Worm (Caenorhabditis elegans) whole organism, mixed stage, embryonic: Measurements from ENCODE around the gene C42D4.18.

Source experiments
- M03D4.4 ChIP-seq: sonication (generic microtip); optimal IDR thresholded peaks from 2 replicates; lab custom pipeline; 2017; ENCODE audit warnings: mild to moderate bottlenecking, missing genetic modification characterization, missing compliant biosample characterization
- bed-3 ChIP-seq: fragments of 200-800 bp; sonication (Bioruptor generic); optimal IDR thresholded peaks from 3 replicates; lab custom pipeline; 2018; ENCODE audit warnings: mild to moderate bottlenecking, missing genetic modification characterization, moderate library complexity, missing compliant biosample characterization
- blmp-1 ChIP-seq: fragments of 150-350 bp; optimal IDR thresholded peaks from 2 replicates; lab custom pipeline; 2014; ENCODE audit warnings: missing biosample characterization, missing genetic modification characterization
- ceh-39 ChIP-seq: fragments of 150-350 bp; optimal IDR thresholded peaks from 2 replicates; lab custom pipeline; 2014; ENCODE audit warnings: missing biosample characterization, missing genetic modification characterization
- ceh-43 ChIP-seq: fragments of 200-800 bp; sonication (Bioruptor generic); optimal IDR thresholded peaks from 2 replicates; lab custom pipeline; 2018; ENCODE audit warnings: mild to moderate bottlenecking, missing genetic modification characterization, moderate library complexity, missing compliant biosample characterization
- ceh-83 ChIP-seq: fragments of 200-800 bp; sonication (Bioruptor generic); optimal IDR thresholded peaks from 2 replicates; lab custom pipeline; 2018; ENCODE audit warnings: mild to moderate bottlenecking, missing genetic modification characterization, missing compliant biosample characterization
- ces-1 ChIP-seq: fragments of 150-350 bp; optimal IDR thresholded peaks from 2 replicates; lab custom pipeline; 2014; ENCODE audit warnings: missing biosample characterization, missing genetic modification reagents, missing genetic modification characterization
- cnd-1 ChIP-seq: fragments of 200-800 bp; sonication (Bioruptor generic); optimal IDR thresholded peaks from 2 replicates; lab custom pipeline; 2018; ENCODE audit warnings: mild to moderate bottlenecking, missing genetic modification characterization, missing compliant biosample characterization
- drap-1 ChIP-seq: fragments of 200-800 bp; sonication (Bioruptor generic); optimal IDR thresholded peaks from 3 replicates; lab custom pipeline; 2018; ENCODE audit warnings: mild to moderate bottlenecking, missing genetic modification characterization, missing compliant biosample characterization
- elt-1 ChIP-seq: sonication (generic microtip); optimal IDR thresholded peaks from 2 replicates; lab custom pipeline; 2017; ENCODE audit warnings: missing genetic modification characterization, mild to moderate bottlenecking, missing compliant biosample characterization, antibody characterized with exemption, moderate library complexity, borderline replicate concordance; ENCODE audit not compliant: insufficient read depth
- elt-3 ChIP-seq: fragments of 150-350 bp; optimal IDR thresholded peaks from 2 replicates; lab custom pipeline; 2014; ENCODE audit warnings: missing biosample characterization, missing genetic modification characterization
- flh-1 ChIP-seq: fragments of 200-800 bp; sonication (Bioruptor generic); optimal IDR thresholded peaks from 2 replicates; lab custom pipeline; 2018; ENCODE audit warnings: mild to moderate bottlenecking, missing genetic modification characterization, moderate library complexity, missing compliant biosample characterization
- ham-2 ChIP-seq: fragments of 200-800 bp; sonication (Bioruptor generic); optimal IDR thresholded peaks from 2 replicates; lab custom pipeline; 2018; ENCODE audit warnings: mild to moderate bottlenecking, missing genetic modification characterization, missing compliant biosample characterization
- lin-13 ChIP-seq: fragments of 150-350 bp; optimal IDR thresholded peaks from 2 replicates; lab custom pipeline; 2014; ENCODE audit warnings: missing biosample characterization, missing genetic modification characterization
- lin-32 ChIP-seq: fragments of 200-800 bp; sonication (Bioruptor generic); optimal IDR thresholded peaks from 2 replicates; lab custom pipeline; 2018; ENCODE audit warnings: mild to moderate bottlenecking, missing genetic modification characterization, missing compliant biosample characterization
- lsy-2 ChIP-seq: fragments of 150-350 bp; optimal IDR thresholded peaks from 2 replicates; lab custom pipeline; 2014; ENCODE audit warnings: missing biosample characterization, missing genetic modification characterization
- mab-5 ChIP-seq: fragments of 150-350 bp; optimal IDR thresholded peaks from 2 replicates; lab custom pipeline; 2014; ENCODE audit warnings: missing biosample characterization, missing genetic modification characterization
- mep-1 ChIP-seq: fragments of 150-350 bp; optimal IDR thresholded peaks from 2 replicates; lab custom pipeline; 2017; ENCODE audit warnings: missing biosample characterization, missing genetic modification reagents, missing genetic modification characterization, inconsistent platforms
- nhr-12 ChIP-seq: fragments of 150-350 bp; optimal IDR thresholded peaks from 2 replicates; lab custom pipeline; 2014; ENCODE audit warnings: missing biosample characterization, missing genetic modification characterization
- nhr-2 ChIP-seq: fragments of 150-350 bp; optimal IDR thresholded peaks from 2 replicates; lab custom pipeline; 2014; ENCODE audit warnings: missing biosample characterization, missing genetic modification characterization
- nhr-237 ChIP-seq: fragments of 150-350 bp; optimal IDR thresholded peaks from 2 replicates; lab custom pipeline; 2014; ENCODE audit warnings: missing biosample characterization, missing genetic modification characterization
- nhr-76 ChIP-seq: sonication (generic microtip); optimal IDR thresholded peaks from 2 replicates; lab custom pipeline; 2017; ENCODE audit warnings: missing biosample characterization, missing genetic modification characterization
- pha-4 ChIP-seq: fragments of 150-350 bp; optimal IDR thresholded peaks from 2 replicates; lab custom pipeline; 2018; ENCODE audit warnings: missing biosample characterization, missing genetic modification reagents, missing genetic modification characterization
- sem-2 ChIP-seq: fragments of 200-800 bp; sonication (Bioruptor generic); optimal IDR thresholded peaks from 2 replicates; lab custom pipeline; 2018; ENCODE audit warnings: mild to moderate bottlenecking, missing genetic modification characterization, missing compliant biosample characterization
- snpc-4 ChIP-seq: fragments of 150-350 bp; optimal IDR thresholded peaks from 2 replicates; lab custom pipeline; 2014; ENCODE audit warnings: missing biosample characterization, missing genetic modification characterization
- sptf-1 ChIP-seq: sonication (generic microtip); optimal IDR thresholded peaks from 2 replicates; lab custom pipeline; 2017; ENCODE audit warnings: mild to moderate bottlenecking, missing genetic modification characterization, moderate library complexity, missing compliant biosample characterization
- tbx-8 ChIP-seq: fragments of 200-800 bp; sonication (Bioruptor generic); optimal IDR thresholded peaks from 2 replicates; lab custom pipeline; 2018; ENCODE audit warnings: mild to moderate bottlenecking, missing genetic modification characterization, moderate library complexity, missing compliant biosample characterization
- unc-120 ChIP-seq: sonication (generic microtip); optimal IDR thresholded peaks from 2 replicates; lab custom pipeline; 2017; ENCODE audit warnings: missing genetic modification characterization, missing compliant biosample characterization; ENCODE audit not compliant: poor library complexity, severe bottlenecking
- unc-39 ChIP-seq: fragments of 150-350 bp; optimal IDR thresholded peaks from 2 replicates; lab custom pipeline; 2014; ENCODE audit warnings: missing biosample characterization, missing genetic modification characterization
- unc-62 ChIP-seq: fragments of 150-350 bp; optimal IDR thresholded peaks from 2 replicates; lab custom pipeline; 2014; ENCODE audit warnings: missing biosample characterization, missing genetic modification reagents, missing genetic modification characterization
- ztf-11 ChIP-seq: fragments of 150-350 bp; optimal IDR thresholded peaks from 2 replicates; lab custom pipeline; 2014; ENCODE audit warnings: missing biosample characterization, missing genetic modification characterization

Gene C42D4.18

DNA sequence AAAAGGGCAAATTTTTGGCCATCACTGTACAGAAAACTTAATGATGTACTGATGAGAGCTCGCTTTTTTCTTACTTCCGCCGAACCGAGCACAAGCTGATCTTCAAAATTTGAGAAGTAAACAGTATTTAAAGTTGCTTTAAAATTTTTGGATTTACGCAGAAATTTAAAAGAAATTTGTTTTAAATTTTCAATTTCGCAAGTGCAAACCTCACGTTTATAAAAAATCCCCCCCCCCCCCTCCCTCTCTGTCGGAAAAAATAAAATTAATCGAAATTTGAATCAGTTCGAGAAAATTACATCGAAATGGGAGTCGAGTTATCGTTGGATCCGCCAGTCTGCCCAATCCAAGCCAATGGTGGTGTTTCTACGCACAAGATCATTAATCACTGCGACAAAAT is 13.2 kb upstream of the C42D4.18 start, which contains the start of gene C34D4.3:
Gene C34D4.3, plus strand, starts transcription at position 301 of the 400 bp plus-strand sequence.
- TF ChIP-seq ham-2 (GFP tag; lab: Kevin White, UChicago) (no peak), mep-1 (tag; lab: Kevin White, UChicago) (no peak), elt-3 (tag; lab: Kevin White, UChicago) (no peak), nhr-2 (no peak), ces-1 (GFP tag; lab: Kevin White, UChicago) (no peak), unc-120 (tag; lab: Kevin White, UChicago) (no peak), ceh-83 (no peak), blmp-1 (tag; lab: Kevin White, UChicago) (no peak), flh-1 (GFP tag; lab: Kevin White, UChicago) (no peak), lin-13 (tag; lab: Kevin White, UChicago) (no peak), unc-62 (GFP tag; lab: Kevin White, UChicago) (no peak), nhr-237 (tag; lab: Kevin White, UChicago) (no peak), ceh-43 (no peak), ceh-39 (tag; lab: Kevin White, UChicago) (no peak)
- TF ChIP-seq, all 35 proteins: peak for 0

DNA sequence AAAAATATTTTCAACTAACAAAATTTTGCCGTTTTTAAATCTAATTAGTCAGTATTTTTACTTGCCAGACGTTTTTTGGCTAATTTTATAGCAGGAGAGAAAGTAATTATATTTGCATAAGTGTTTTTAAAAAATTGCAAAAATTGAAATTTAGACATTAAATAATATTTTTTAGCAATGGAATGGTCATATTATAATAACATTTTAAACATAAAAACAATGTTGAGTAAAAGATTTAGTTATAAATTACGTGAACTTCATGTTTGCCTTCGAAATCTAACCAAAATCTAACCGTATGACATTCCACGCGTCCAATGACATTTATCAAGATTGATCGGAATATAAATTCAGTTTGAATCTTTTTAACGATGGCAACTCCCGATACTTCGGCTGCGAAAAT is 12.2 kb upstream of the C42D4.18 start, which contains the start of gene C34D4.2:
Gene C34D4.2, plus strand, starts transcription at position 301 of the 400 bp plus-strand sequence.
- no peak for TF ChIP-seq nhr-76 (tag; lab: Kevin White, UChicago)
- TF ChIP-seq nhr-2 = no peak
- TF ChIP-seq elt-1 (tag; lab: Kevin White, UChicago) = peak; percentile 32

DNA sequence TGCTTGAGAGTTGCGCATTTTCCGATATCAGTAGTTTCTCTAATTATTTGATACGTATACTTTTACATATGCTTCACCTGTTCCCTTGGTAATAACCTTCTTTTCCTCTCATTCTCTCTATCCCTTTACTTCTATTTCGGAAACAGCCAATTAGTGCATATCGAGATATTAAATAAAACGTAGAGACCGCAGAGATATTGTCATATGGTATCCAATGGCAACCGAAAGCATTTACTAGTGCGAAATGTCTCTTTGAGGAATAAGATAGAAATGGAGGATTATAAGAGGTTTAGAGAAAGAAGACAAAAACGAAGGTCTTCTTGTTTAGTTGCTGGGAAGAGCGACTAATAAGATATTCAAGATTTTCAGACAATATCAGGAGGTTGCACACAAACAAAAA is 10.2 kb upstream of the C42D4.18 start, which contains the start of gene maph-9:
Gene maph-9, plus strand, starts transcription at position 273 of the 400 bp plus-strand sequence.
- peak; percentile 57 for TF ChIP-seq sptf-1
- TF ChIP-seq ceh-43 = peak; percentile 19
- peak; percentile 1 for TF ChIP-seq lsy-2 (tag; lab: Kevin White, UChicago)
- peak; percentile 16 for TF ChIP-seq ztf-11
- no peak for TF ChIP-seq cnd-1 (tag; lab: Kevin White, UChicago)
- TF ChIP-seq, all 35 proteins: peak for 4

DNA sequence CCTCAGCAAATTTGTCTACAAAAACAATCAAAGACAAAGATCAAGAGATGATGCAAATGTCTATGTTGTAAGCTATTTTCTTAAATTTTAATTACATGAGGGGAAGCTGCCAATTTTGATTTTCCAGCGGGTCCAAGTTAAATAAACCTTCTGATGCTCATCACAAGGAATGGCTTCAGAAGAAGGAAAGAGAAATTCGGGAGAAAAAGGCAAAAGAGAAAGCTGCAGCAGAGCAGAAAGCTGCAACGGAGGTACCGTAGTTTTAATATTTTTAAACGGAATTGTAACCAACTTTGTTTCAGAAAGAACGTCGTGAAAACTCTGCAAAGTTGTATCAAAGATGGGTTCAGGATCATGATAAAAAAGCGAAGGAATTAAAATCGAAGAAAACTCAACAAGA is 8.4 kb upstream of the C42D4.18 start:
- TF ChIP-seq elt-1 (tag; lab: Kevin White, UChicago) (no peak), drap-1 (GFP tag; lab: Kevin White, UChicago) (no peak), bed-3 (GFP tag; lab: Kevin White, UChicago) (no peak), tbx-8 (GFP tag; lab: Kevin White, UChicago) (no peak), ceh-83 (no peak), elt-3 (tag; lab: Kevin White, UChicago) (no peak)

DNA sequence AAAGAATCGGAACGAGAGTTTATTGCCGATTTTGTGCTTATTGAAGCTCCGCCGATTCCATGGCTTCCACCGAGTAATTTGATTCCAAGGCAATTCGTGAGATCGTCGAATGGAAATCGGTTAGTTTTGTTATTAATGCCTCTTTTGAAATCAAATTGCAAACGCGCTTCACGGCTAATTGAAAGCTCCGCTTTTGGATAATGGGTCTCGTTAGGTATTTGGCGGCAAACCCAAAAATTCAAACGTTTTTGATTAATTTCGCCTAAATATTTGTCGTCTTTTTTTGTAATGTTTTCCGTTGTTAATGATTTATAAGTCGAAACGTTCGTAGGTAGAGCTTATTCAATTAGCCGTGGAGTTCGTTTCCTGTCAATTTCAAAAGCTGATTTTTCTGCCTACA is 7.0 kb upstream of the C42D4.18 start:
- no peak for TF ChIP-seq ces-1 (GFP tag; lab: Kevin White, UChicago)
- no peak for TF ChIP-seq unc-62 (GFP tag; lab: Kevin White, UChicago)
- TF ChIP-seq nhr-12 (tag; lab: Kevin White, UChicago) = no peak
- TF ChIP-seq M03D4.4 (tag; lab: Kevin White, UChicago) = no peak
- no peak for TF ChIP-seq elt-3 (tag; lab: Kevin White, UChicago)
- no peak for TF ChIP-seq lin-32 (GFP tag; lab: Kevin White, UChicago)
- no peak for TF ChIP-seq pha-4 (tag; lab: Kevin White, UChicago)
- no peak for TF ChIP-seq mab-5 (tag; lab: Kevin White, UChicago)
- TF ChIP-seq tbx-8 (GFP tag; lab: Kevin White, UChicago) = no peak
- TF ChIP-seq ceh-43 = no peak
- no peak for TF ChIP-seq elt-1 (tag; lab: Kevin White, UChicago)
- TF ChIP-seq cnd-1 (tag; lab: Kevin White, UChicago) = no peak
- TF ChIP-seq nhr-2 = no peak
- no peak for TF ChIP-seq sem-2 (GFP tag; lab: Kevin White, UChicago)
- no peak for TF ChIP-seq snpc-4 (tag; lab: Kevin White, UChicago)
- no peak for TF ChIP-seq unc-39 (tag; lab: Kevin White, UChicago)
